Worm (Caenorhabditis elegans) whole organism, L4 larva: ENCODE data around the gene F53F4.11.

ENCODE experiments used
- D1046.2 ChIP-seq: fragments of 200-800 bp; sonication (Bioruptor generic); IDR thresholded peaks from 2 replicates; pipeline ENCODE4 v1.3.6; 2022; ENCODE audit warnings: missing genetic modification characterization, missing compliant biosample characterization
- F10B5.3 ChIP-seq: sonication (generic microtip); optimal IDR thresholded peaks from 2 replicates; lab custom pipeline; 2016; ENCODE audit warnings: mild to moderate bottlenecking, missing genetic modification characterization, missing compliant biosample characterization
- F37D6.2 ChIP-seq: sonication (generic microtip); optimal IDR thresholded peaks from 2 replicates; lab custom pipeline; 2016; ENCODE audit warnings: mild to moderate bottlenecking, missing genetic modification characterization, missing compliant biosample characterization
- Y75B8A.6 ChIP-seq: fragments of 200-800 bp; sonication (Bioruptor generic); IDR thresholded peaks from 2 replicates; pipeline ENCODE4 v1.3.6; 2022; ENCODE audit warnings: missing genetic modification reagents, missing genetic modification characterization, missing compliant biosample characterization
- aha-1 ChIP-seq: fragments of 150-350 bp; peaks from one replicate; lab custom pipeline; 2014; ENCODE audit warnings: missing biosample characterization, missing genetic modification characterization
- aly-2 ChIP-seq: sonication (generic microtip); optimal IDR thresholded peaks from 2 replicates; lab custom pipeline; 2018; ENCODE audit warnings: missing biosample characterization, missing genetic modification characterization
- ceh-20 ChIP-seq: fragments of 200-800 bp; sonication (Bioruptor generic); IDR thresholded peaks from 2 replicates; pipeline ENCODE4 v1.3.6; 2022; ENCODE audit warnings: missing genetic modification reagents, missing genetic modification characterization, missing compliant biosample characterization
- ceh-28 ChIP-seq: fragments of 150-350 bp; optimal IDR thresholded peaks from 2 replicates; lab custom pipeline; 2014; ENCODE audit warnings: missing biosample characterization, missing genetic modification reagents, missing genetic modification characterization
- ces-1 ChIP-seq: fragments of 150-350 bp; sonication (generic microtip); optimal IDR thresholded peaks from 4 replicates; lab custom pipeline; 2014; ENCODE audit warnings: missing biosample characterization, missing genetic modification reagents, missing genetic modification characterization
- daf-16 ChIP-seq, 3 experiments: sonication (generic microtip); optimal IDR thresholded peaks; 2 replicates each; lab custom pipeline; 2016 to 2017; ENCODE audit warnings: missing genetic modification characterization in 3 of 3, missing genetic modification reagents in 3 of 3, mild to moderate bottlenecking in 2 of 3, missing compliant biosample characterization in 2 of 3, missing biosample characterization in 1 of 3, moderate library complexity in 1 of 3
- daf-8 ChIP-seq: fragments of 200-800 bp; sonication (Bioruptor generic); IDR thresholded peaks from 2 replicates; pipeline ENCODE4 v1.3.6; 2022; ENCODE audit warnings: missing genetic modification characterization, missing compliant biosample characterization
- dmd-6 ChIP-seq: fragments of 200-800 bp; sonication (Bioruptor generic); IDR thresholded peaks from 2 replicates; pipeline ENCODE4 v1.3.6; 2022; ENCODE audit warnings: missing genetic modification reagents, missing genetic modification characterization, missing compliant biosample characterization
- dmd-9 ChIP-seq: fragments of 200-800 bp; sonication (Bioruptor generic); IDR thresholded peaks from 2 replicates; pipeline ENCODE4 v1.3.6; 2022; ENCODE audit warnings: missing genetic modification reagents, missing genetic modification characterization, missing compliant biosample characterization
- dpl-1 ChIP-seq: fragments of 150-350 bp; optimal IDR thresholded peaks from 2 replicates; lab custom pipeline; 2014; ENCODE audit warnings: missing biosample characterization, missing genetic modification reagents, missing genetic modification characterization
- dve-1 ChIP-seq: sonication (generic microtip); optimal IDR thresholded peaks from 2 replicates; lab custom pipeline; 2017; ENCODE audit warnings: antibody characterized with exemption, mild to moderate bottlenecking, missing genetic modification characterization, missing compliant biosample characterization; ENCODE audit not compliant: insufficient read depth
- fos-1 ChIP-seq: fragments of 150-350 bp; optimal IDR thresholded peaks from 2 replicates; lab custom pipeline; 2014; ENCODE audit warnings: missing biosample characterization, missing genetic modification characterization
- hlh-11 ChIP-seq: fragments of 200-800 bp; sonication (Bioruptor generic); optimal IDR thresholded peaks from 2 replicates; lab custom pipeline; 2018; ENCODE audit warnings: mild to moderate bottlenecking, missing genetic modification characterization, missing compliant biosample characterization
- hlh-30 ChIP-seq: sonication (generic microtip); optimal IDR thresholded peaks from 2 replicates; lab custom pipeline; 2017; ENCODE audit warnings: antibody characterized with exemption, mild to moderate bottlenecking, missing genetic modification characterization, missing compliant biosample characterization; ENCODE audit not compliant: insufficient read depth
- lin-38 ChIP-seq: fragments of 200-800 bp; sonication (Bioruptor generic); IDR thresholded peaks from 2 replicates; pipeline ENCODE4 v1.3.6; 2022; ENCODE audit warnings: missing genetic modification reagents, missing genetic modification characterization, missing compliant biosample characterization
- lsy-2 ChIP-seq, 2 experiments: fragments of 150-350 bp in 1 of 2; sonication (generic microtip) in 1 of 2; optimal IDR thresholded peaks; 2 replicates each; lab custom pipeline; 2014 to 2017; ENCODE audit warnings: missing biosample characterization in 2 of 2, missing genetic modification characterization in 2 of 2
- mdl-1 ChIP-seq, 2 experiments: fragments of 150-350 bp in 1 of 2; sonication (generic microtip) in 1 of 2; optimal IDR thresholded peaks; 2 replicates each; lab custom pipeline; 2014 to 2017; ENCODE audit warnings: missing biosample characterization in 2 of 2, missing genetic modification characterization in 2 of 2
- mdt-29 ChIP-seq: fragments of 200-800 bp; sonication (Bioruptor generic); IDR thresholded peaks from 2 replicates; pipeline ENCODE4 v1.3.6; 2022; ENCODE audit warnings: missing genetic modification reagents, missing genetic modification characterization, missing compliant biosample characterization
- mep-1 ChIP-seq: fragments of 150-350 bp; sonication (generic microtip); optimal IDR thresholded peaks from 3 replicates; lab custom pipeline; 2014; ENCODE audit warnings: missing biosample characterization, missing genetic modification characterization
- mes-2 ChIP-seq: sonication (generic microtip); optimal IDR thresholded peaks from 2 replicates; lab custom pipeline; 2016; ENCODE audit warnings: missing genotype, mild to moderate bottlenecking, missing genetic modification characterization, missing compliant biosample characterization; ENCODE audit not compliant: poor library complexity, severe bottlenecking
- nhr-102 ChIP-seq: sonication (generic microtip); optimal IDR thresholded peaks from 2 replicates; lab custom pipeline; 2016; ENCODE audit warnings: mild to moderate bottlenecking, missing genetic modification characterization, moderate library complexity, missing compliant biosample characterization
- nhr-237 ChIP-seq: sonication (generic microtip); optimal IDR thresholded peaks from 2 replicates; lab custom pipeline; 2017; ENCODE audit warnings: missing biosample characterization, missing genetic modification characterization
- nhr-25 ChIP-seq: sonication (generic microtip); optimal IDR thresholded peaks from 2 replicates; lab custom pipeline; 2017; ENCODE audit warnings: missing genetic modification characterization, mild to moderate bottlenecking, missing compliant biosample characterization, antibody characterized with exemption, moderate library complexity, borderline replicate concordance; ENCODE audit not compliant: insufficient read depth
- nhr-28 ChIP-seq: fragments of 150-350 bp; optimal IDR thresholded peaks from 2 replicates; lab custom pipeline; 2014; ENCODE audit warnings: missing biosample characterization, missing genetic modification characterization
- nhr-41 ChIP-seq: fragments of 200-800 bp; sonication (Bioruptor generic); IDR thresholded peaks from 2 replicates; pipeline ENCODE4 v1.3.6; 2022; ENCODE audit warnings: missing genetic modification reagents, missing genetic modification characterization, missing compliant biosample characterization
- nhr-77 ChIP-seq: fragments of 150-350 bp; optimal IDR thresholded peaks from 2 replicates; lab custom pipeline; 2014; ENCODE audit warnings: missing biosample characterization, missing genetic modification characterization
- unc-130 ChIP-seq: sonication (generic microtip); optimal IDR thresholded peaks from 2 replicates; lab custom pipeline; 2016; ENCODE audit warnings: missing genetic modification reagents, missing genetic modification characterization, missing compliant biosample characterization
- unc-62 ChIP-seq, 3 experiments: fragments of 150-350 bp in 1 of 3; sonication (generic microtip); optimal IDR thresholded peaks in 2 of 3; peaks in 1 of 3; 1 replicate in 1 of 3; 2 replicates in 2 of 3; lab custom pipeline; 2014 to 2017; ENCODE audit warnings: missing biosample characterization in 3 of 3, missing genetic modification characterization in 3 of 3, missing genetic modification reagents in 3 of 3, missing genotype in 1 of 3
- zag-1 ChIP-seq: fragments of 150-350 bp; optimal IDR thresholded peaks from 2 replicates; lab custom pipeline; 2014; ENCODE audit warnings: missing biosample characterization, missing genetic modification characterization

The F53F4.11 gene

DNA sequence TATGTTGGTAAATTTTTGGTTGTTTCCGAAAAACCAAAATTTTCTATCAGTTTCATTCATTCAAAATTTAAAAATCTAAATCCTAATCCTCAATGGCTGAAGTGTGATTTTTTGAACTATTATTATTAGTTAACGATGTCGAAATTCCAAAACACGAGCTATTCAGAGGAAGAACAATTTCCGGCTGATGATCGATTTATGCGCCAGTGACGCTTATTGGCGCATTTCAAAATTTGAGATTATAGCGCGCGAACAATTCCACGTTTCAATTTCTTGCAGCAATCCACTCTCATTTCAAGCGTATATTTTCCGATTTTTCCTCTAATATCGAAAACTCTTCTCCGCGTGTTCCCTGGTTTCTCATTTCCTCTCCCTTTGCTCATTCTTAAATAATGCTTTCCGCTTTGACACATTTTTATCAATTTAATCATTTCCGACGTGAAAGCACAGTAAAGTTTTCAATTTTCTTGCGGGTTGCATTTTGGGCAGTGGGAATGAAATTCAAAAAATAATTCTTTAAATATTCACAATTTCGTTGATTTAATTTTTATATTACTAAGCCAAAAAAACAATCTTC lies 40.1 kb upstream of the F53F4.11 start (continued):
- peak; percentile 6 for TF ChIP-seq aha-1 (tag; lab: Kevin White, UChicago)
- peak; percentile 30 for TF ChIP-seq mep-1 (tag; lab: Kevin White, UChicago)
- TF ChIP-seq F10B5.3 (tag; lab: Kevin White, UChicago): peak; percentile 26
- peak; percentile 41 for TF ChIP-seq dve-1 (tag; lab: Kevin White, UChicago)
- TF ChIP-seq nhr-77 (tag; lab: Kevin White, UChicago): peak; percentile 22
- peak; percentile 25 for TF ChIP-seq hlh-11 (tag; lab: Kevin White, UChicago)
- peak; percentile 54 for TF ChIP-seq mes-2 (tag; lab: Kevin White, UChicago)
- TF ChIP-seq dmd-6: peak; percentile 44
- TF ChIP-seq aly-2 (tag; lab: Kevin White, UChicago): no peak
- TF ChIP-seq lsy-2 (tag; optimal IDR thresholded peaks at IDR 0.05; lab: Kevin White, UChicago): peak in 1 of 2 experiments; percentile 56
- TF ChIP-seq D1046.2 (GFP tag; lab: Robert Waterston, UW): 0 out of 2 replicates have a peak, but pooled peaks have one; percentile 21
- TF ChIP-seq mdt-29 (GFP tag; lab: Robert Waterston, UW): 0 out of 2 replicates have a peak, but pooled peaks have one; percentile 38
- TF ChIP-seq, all 104 proteins: peak for 21

DNA sequence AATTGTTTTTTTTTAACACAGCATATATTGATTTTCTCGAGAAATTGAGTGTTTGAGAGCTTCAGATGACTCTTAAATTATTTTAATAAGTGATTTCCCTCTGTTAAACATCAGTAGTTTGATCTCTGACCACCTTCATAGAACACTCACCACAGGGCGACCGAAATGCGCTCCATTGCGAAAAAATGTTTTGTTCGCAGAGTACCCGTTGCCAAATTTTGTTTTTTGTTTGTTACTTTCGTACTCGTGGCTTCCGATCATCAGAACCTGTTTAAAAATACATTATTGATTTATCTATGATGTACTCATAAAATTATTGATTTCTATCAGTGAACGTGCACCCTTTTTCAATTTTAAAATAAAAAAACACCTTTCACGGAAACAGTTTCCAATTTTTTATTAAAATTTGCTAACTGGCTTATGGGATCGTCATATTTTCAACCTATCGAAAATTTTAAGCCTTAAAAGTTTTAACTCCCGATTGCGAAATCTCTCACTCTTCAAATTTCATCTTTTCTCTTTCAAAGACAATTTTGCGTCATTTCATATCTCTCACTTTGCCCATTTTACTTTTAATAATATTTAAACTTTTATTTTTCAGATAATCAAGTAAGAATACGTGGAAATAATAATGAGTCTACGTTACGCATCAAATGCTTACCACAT lies 36.5 kb upstream of the F53F4.11 start, which contains the start of gene letm-1:
Gene letm-1, plus strand, starts transcription at position 598 of the 666 bp plus-strand sequence.
- TF ChIP-seq nhr-41 (no peak), mes-2 (tag; lab: Kevin White, UChicago) (peak; percentile 43), daf-8 (no peak), mdl-1 (tag; optimal IDR thresholded peaks at IDR 0.05; lab: Kevin White, UChicago) (no peak), Y75B8A.6 (GFP tag; lab: Robert Waterston, UW) (no peak), nhr-77 (tag; lab: Kevin White, UChicago) (peak; percentile 15), nhr-102 (tag; lab: Kevin White, UChicago) (no peak), daf-16 (GFP tag; optimal IDR thresholded peaks at IDR 0.05; lab: Kevin White, UChicago) (peak in 1 of 2 experiments; percentile 0), daf-16 (tag; optimal IDR thresholded peaks at IDR 0.05; lab: Kevin White, UChicago) (peak; percentile 71), unc-62 (GFP tag; optimal IDR thresholded peaks at IDR 0.05 in 1 of 2; lab: Kevin White, UChicago) (peak in 1 of 2 experiments; percentile 33), unc-62 (tag; optimal IDR thresholded peaks at IDR 0.05; lab: Kevin White, UChicago) (no peak), aha-1 (tag; lab: Kevin White, UChicago) (peak; percentile 17), dve-1 (tag; lab: Kevin White, UChicago) (peak; percentile 52), fos-1 (tag; lab: Kevin White, UChicago) (no peak), lin-38 (GFP tag; lab: Robert Waterston, UW) (peak; percentile 55), nhr-28 (tag; lab: Kevin White, UChicago) (peak; percentile 45), dmd-9 (no peak), ceh-28 (tag; lab: Kevin White, UChicago) (peak; percentile 24), F37D6.2 (tag; lab: Kevin White, UChicago) (no peak), mep-1 (tag; lab: Kevin White, UChicago) (peak; percentile 17), dpl-1 (GFP tag; lab: Kevin White, UChicago) (no peak), hlh-30 (tag; lab: Kevin White, UChicago) (peak; percentile 25), hlh-11 (tag; lab: Kevin White, UChicago) (peak; percentile 54), aly-2 (tag; lab: Kevin White, UChicago) (no peak), dmd-6 (peak; percentile 23; the same call in 1 of the 2 replicates)

DNA sequence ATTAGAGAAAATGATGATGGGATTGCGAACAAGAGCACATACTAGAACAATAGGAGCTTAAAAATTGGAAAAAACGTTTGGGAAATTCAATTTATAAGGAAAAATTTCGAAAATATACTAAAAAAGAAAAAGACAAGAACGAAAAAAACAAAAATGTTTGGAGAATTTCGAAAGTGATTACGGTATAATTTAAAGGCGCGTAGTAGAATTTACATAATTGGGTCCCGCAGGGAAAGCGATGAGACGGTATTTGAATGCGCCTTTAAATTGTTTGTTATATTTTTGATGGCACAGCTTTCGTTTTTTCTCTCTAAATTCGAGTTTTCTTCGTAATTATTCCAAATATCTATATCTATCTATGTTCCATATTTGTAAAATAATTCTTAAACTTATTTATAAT lies 35.8 kb upstream of the F53F4.11 start:
- no peak for TF ChIP-seq zag-1 (tag; lab: Kevin White, UChicago)
- no peak for TF ChIP-seq nhr-237 (tag; lab: Kevin White, UChicago)
- TF ChIP-seq unc-130 (GFP tag; lab: Kevin White, UChicago): peak; percentile 24
- peak in 1 of 2 experiments; percentile 35 for TF ChIP-seq lsy-2 (tag; optimal IDR thresholded peaks at IDR 0.05; lab: Kevin White, UChicago)
- no peak for TF ChIP-seq ceh-20 (GFP tag; lab: Robert Waterston, UW)
- no peak for TF ChIP-seq dpl-1 (GFP tag; lab: Kevin White, UChicago)
- TF ChIP-seq mes-2 (tag; lab: Kevin White, UChicago): no peak
- no peak for TF ChIP-seq nhr-102 (tag; lab: Kevin White, UChicago)
- TF ChIP-seq ces-1 (GFP tag; lab: Kevin White, UChicago): no peak
- TF ChIP-seq nhr-25 (tag; lab: Kevin White, UChicago): no peak
